Worm (Caenorhabditis elegans): ENCODE measurements around the gene W07A12.8.

The W07A12.8 gene

DNA sequence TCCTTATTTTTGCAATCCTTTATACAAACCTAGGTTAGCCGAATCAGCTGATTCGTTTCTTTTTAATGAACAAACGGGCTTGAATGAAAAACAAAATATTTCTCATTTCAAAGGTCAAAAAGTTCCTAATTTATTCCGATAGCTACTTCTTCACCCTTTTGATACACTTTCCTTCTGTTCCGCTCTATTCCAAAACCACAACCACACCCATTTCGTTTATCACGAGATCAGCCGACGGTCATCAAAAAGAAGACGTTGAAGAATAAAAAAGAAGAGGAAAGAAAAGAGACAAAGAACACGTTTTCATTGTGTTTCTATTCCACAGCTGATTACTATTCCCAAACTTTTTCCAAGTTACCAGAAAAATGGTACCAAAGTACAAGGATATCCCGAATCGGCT is 17.5 kb downstream of the W07A12.8 start:
- no peak for TF ChIP-seq snpc-4 (tag; optimal IDR thresholded peaks at IDR 0.05)
- TF ChIP-seq elt-3 (tag; optimal IDR thresholded peaks at IDR 0.05): peak in 1 of 6 experiments; percentile 64
- TF ChIP-seq zag-1 (tag; optimal IDR thresholded peaks at IDR 0.05): no peak
- peak; percentile 77 for TF ChIP-seq blmp-1 (tag; optimal IDR thresholded peaks at IDR 0.05)
- peak; percentile 19 for TF ChIP-seq lin-14 (GFP tag; optimal IDR thresholded peaks at IDR 0.05)

DNA sequence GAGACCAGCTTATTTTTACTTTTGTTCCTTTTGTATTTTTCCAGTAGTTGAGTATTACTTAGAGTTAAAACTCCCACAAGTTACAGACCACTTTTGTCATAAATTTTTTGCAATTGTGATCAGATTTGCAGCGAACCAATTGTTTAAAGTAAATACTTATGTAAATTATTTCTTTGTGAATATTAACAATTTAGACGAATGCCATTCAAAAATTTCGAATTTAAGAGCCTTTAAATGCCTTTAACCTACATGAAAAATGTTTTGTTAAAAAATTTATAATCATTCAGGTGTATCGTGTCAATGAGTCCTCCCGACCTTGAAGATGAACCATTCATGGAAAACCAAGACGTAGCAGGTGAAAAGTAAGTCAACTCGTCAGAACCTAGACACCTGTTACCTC is 19.7 kb downstream of the W07A12.8 start, which contains the start of gene W07A12.4:
TSS of gene W07A12.4 (plus strand) at position 301 of the 400 bp plus-strand sequence.
- no peak for TF ChIP-seq egl-27 (tag; optimal IDR thresholded peaks at IDR 0.05)
- peak; percentile 44 for TF ChIP-seq hlh-4 (tag; optimal IDR thresholded peaks at IDR 0.05)
- no peak for TF ChIP-seq lin-14 (GFP tag; optimal IDR thresholded peaks at IDR 0.05)
- no peak for TF ChIP-seq lin-13 (GFP tag; optimal IDR thresholded peaks at IDR 0.05)
- TF ChIP-seq aha-1 (tag; optimal IDR thresholded peaks at IDR 0.05): no peak
- no peak for TF ChIP-seq nhr-237 (tag; optimal IDR thresholded peaks at IDR 0.05)
- no peak for TF ChIP-seq elt-3 (tag; optimal IDR thresholded peaks at IDR 0.05)
- no peak for TF ChIP-seq nhr-47 (tag; optimal IDR thresholded peaks at IDR 0.05)
- no peak for TF ChIP-seq irx-1 (tag; optimal IDR thresholded peaks at IDR 0.05)
- TF ChIP-seq nhr-20 (tag; optimal IDR thresholded peaks at IDR 0.05): no peak
- peak; percentile 48 for TF ChIP-seq nhr-85 (tag)

DNA sequence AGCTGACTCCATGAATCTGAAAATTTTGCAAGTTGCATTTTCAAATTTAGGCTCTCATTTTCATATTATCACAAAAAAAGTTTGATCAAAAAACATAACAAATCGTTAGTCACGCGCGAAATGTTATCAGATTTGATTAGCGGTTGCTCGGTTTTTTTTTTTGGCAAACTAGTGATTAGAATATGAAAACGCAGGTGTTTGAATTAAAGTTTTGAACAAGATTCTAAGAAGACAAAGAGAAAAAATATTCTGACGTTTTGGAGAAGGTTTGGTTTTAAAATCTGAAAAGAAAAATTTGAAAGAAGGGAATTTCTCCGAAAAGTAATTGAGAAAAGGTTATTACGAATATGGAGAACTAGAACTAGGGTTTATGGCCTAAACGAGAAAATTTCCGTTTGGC is 21.2 kb downstream of the W07A12.8 start:
- TF ChIP-seq elt-2 (tag; optimal IDR thresholded peaks at IDR 0.05): no peak
- TF ChIP-seq fkh-8 (tag; optimal IDR thresholded peaks at IDR 0.05): peak; percentile 81
- peak; percentile 3 for TF ChIP-seq lin-14 (GFP tag; optimal IDR thresholded peaks at IDR 0.05)
- peak; percentile 30 for TF ChIP-seq nhr-47 (tag; optimal IDR thresholded peaks at IDR 0.05)
- no peak for TF ChIP-seq F16B12.6 (tag; optimal IDR thresholded peaks at IDR 0.05)
- peak; percentile 58 for TF ChIP-seq nhr-71 (tag; optimal IDR thresholded peaks at IDR 0.05)
- TF ChIP-seq ets-5 (GFP tag; IDR thresholded peaks at IDR 0.05): no peak

DNA sequence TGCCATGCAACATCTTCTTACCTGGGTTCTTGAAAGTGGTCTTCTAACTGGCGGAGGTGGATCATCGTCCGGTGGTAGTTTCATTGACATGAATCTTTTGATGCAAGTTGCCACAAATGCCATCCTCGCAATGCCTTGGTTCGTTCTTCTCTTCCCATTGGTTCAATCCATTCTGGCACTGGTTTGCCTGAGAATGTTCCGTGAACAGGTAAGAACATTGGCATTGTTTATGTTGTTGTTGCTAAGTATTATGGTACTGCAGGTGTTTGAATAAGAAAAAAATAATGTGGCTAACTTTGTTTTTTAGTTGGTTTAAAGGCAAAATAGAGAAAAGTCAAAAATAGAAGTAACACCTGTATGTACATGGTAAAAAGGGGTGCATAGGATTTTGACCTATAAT is 21.8 kb downstream of the W07A12.8 start:
- TF ChIP-seq blmp-1 (tag; optimal IDR thresholded peaks at IDR 0.05): no peak
- TF ChIP-seq efl-1 (optimal IDR thresholded peaks at IDR 0.05): no peak
- TF ChIP-seq efl-1 (GFP tag; optimal IDR thresholded peaks at IDR 0.05 in 1 of 2): peak in 1 of 2 experiments; percentile 15

DNA sequence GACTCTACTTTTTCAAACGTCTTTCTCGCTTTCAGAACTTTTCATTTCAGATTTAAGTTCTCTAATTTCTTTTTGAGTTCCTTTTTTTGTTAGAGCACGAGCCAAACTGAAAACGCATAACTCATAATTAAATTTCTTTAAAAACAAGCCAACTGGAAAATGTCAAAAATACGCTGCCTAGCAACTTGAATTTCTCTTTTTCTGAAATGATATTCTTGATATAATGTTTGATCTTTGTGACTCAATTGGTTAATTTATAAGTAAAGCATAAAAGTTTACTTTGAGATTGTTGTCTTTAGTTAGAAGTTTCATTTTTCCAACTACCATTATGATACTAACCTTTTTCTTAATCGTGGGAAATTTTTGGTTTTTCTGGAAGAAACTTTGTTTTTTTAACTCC is 24.5 kb downstream of the W07A12.8 start:
- TF ChIP-seq nhr-237 (tag; optimal IDR thresholded peaks at IDR 0.05): no peak
- TF ChIP-seq unc-30 (tag; optimal IDR thresholded peaks at IDR 0.05): no peak
- TF ChIP-seq fkh-8 (tag; optimal IDR thresholded peaks at IDR 0.05): peak; percentile 57

DNA sequence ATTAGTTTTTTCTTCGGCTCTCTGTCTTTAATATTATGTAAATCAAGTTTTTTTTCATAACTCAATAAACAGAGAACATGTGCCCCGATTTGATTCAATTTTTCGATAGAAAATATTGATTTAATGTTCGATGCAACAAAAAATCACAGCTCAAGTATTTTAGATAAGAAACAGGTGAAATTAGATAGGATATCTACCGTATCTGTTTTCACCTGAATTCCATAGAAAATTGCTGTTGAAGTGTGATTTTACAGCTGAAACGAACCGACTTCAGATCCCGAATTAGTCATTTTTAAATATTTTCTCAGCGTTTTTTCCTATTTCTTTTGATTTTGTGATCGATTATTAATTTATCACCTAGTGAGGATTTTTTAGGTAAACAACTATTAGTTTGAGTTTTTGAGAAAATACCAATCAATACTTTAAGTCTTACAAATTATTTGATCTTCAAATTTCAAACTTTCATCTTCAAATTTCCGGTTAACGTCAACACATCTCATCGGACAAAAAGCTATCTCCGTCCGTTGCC is 26.4 kb downstream of the W07A12.8 start, which contains the start of gene Y9C2UA.1:
TSS of gene Y9C2UA.1 (plus strand) at position 479 of the 529 bp plus-strand sequence.
- TF ChIP-seq hpl-2 (GFP tag; optimal IDR thresholded peaks at IDR 0.05) (no peak), hlh-4 (tag; optimal IDR thresholded peaks at IDR 0.05) (peak; percentile 90), mab-9 (GFP tag; IDR thresholded peaks at IDR 0.05) (no peak), tlp-1 (tag; optimal IDR thresholded peaks at IDR 0.05) (no peak), skn-1 (tag; optimal IDR thresholded peaks at IDR 0.05) (no peak), unc-98 (GFP tag; IDR thresholded peaks at IDR 0.05) (no peak), nhr-28 (tag; optimal IDR thresholded peaks at IDR 0.05) (no peak), lir-3 (tag; optimal IDR thresholded peaks at IDR 0.05; ENCODE audit: poor library complexity) (no peak), nhr-85 (tag) (no peak), fkh-8 (tag; optimal IDR thresholded peaks at IDR 0.05) (peak; percentile 29), sptf-1 (tag; optimal IDR thresholded peaks at IDR 0.05) (no peak), mep-1 (tag; optimal IDR thresholded peaks at IDR 0.05) (no peak), fos-1 (tag; optimal IDR thresholded peaks at IDR 0.05) (no peak), lin-35 (GFP tag; optimal IDR thresholded peaks at IDR 0.05) (no peak), egl-13 (tag; optimal IDR thresholded peaks at IDR 0.05) (no peak), nhr-47 (tag; optimal IDR thresholded peaks at IDR 0.05) (peak; percentile 21), unc-130 (tag; optimal IDR thresholded peaks at IDR 0.05) (no peak), pag-3 (tag; optimal IDR thresholded peaks at IDR 0.05; ENCODE audit: borderline replicate concordance, insufficient read depth) (no peak), ama-1 (optimal IDR thresholded peaks at IDR 0.05) (no peak), dpl-1 (GFP tag; optimal IDR thresholded peaks at IDR 0.05) (no peak), rnt-1 (tag; optimal IDR thresholded peaks at IDR 0.05) (no peak), aly-2 (tag; optimal IDR thresholded peaks at IDR 0.05) (no peak)
